Fruit fly (Drosophila melanogaster) whole organism, embryonic: Measurements from ENCODE around the gene CG43137.
A peak's percentile ranks its signal among the peaks of the same experiment; 100 is the strongest.

Source experiments
- Atf-2 ChIP-seq: fragments of 200-800 bp; sonication (Bioruptor generic); optimal IDR thresholded peaks from 2 replicates; lab custom pipeline; 2016; ENCODE audit warnings: missing biosample characterization, missing genetic modification characterization
- B-H2 ChIP-seq: fragments of 200-800 bp; sonication (Bioruptor generic); optimal IDR thresholded peaks from 2 replicates; lab custom pipeline; 2018; ENCODE audit warnings: missing biosample characterization, mild to moderate bottlenecking, missing genetic modification characterization
- CG10654 ChIP-seq: fragments of 200-800 bp; sonication (Bioruptor generic); optimal IDR thresholded peaks from 2 replicates; lab custom pipeline; 2016; ENCODE audit warnings: missing biosample characterization, missing genetic modification characterization
- CG11695 ChIP-seq: fragments of 200-800 bp; sonication (Bioruptor generic); IDR thresholded peaks from 3 replicates; pipeline ENCODE4 v1.3.6; 2022; ENCODE audit warnings: missing biosample characterization, missing genetic modification characterization
- CG12299 ChIP-seq: fragments of 200-800 bp; sonication (Bioruptor generic); optimal IDR thresholded peaks from 2 replicates; lab custom pipeline; 2018; ENCODE audit warnings: missing biosample characterization, mild to moderate bottlenecking, missing genetic modification characterization
- CG14441 ChIP-seq: fragments of 200-800 bp; sonication (Bioruptor generic); IDR thresholded peaks from 2 replicates; pipeline ENCODE4 v1.3.6; 2022; ENCODE audit warnings: missing biosample characterization, missing genetic modification characterization
- CG15601 ChIP-seq: fragments of 200-800 bp; sonication (Bioruptor generic); optimal IDR thresholded peaks from 3 replicates; lab custom pipeline; 2019; ENCODE audit warnings: missing biosample characterization, mild to moderate bottlenecking, missing genetic modification characterization, moderate library complexity
- CG16863 ChIP-seq: fragments of 200-800 bp; sonication (Bioruptor generic); optimal IDR thresholded peaks from 3 replicates; lab custom pipeline; 2016; ENCODE audit warnings: missing biosample characterization, missing genetic modification characterization
- CG1792 ChIP-seq: fragments of 200-800 bp; sonication (Bioruptor generic); optimal IDR thresholded peaks from 2 replicates; lab custom pipeline; 2016; ENCODE audit warnings: missing biosample characterization, missing genetic modification characterization
- CG18619 ChIP-seq: fragments of 200-800 bp; sonication (Bioruptor generic); optimal IDR thresholded peaks from 3 replicates; lab custom pipeline; 2017; ENCODE audit warnings: missing biosample characterization, mild to moderate bottlenecking, missing genetic modification characterization
- CG2678 ChIP-seq: fragments of 200-800 bp; sonication (Bioruptor generic); optimal IDR thresholded peaks from 3 replicates; lab custom pipeline; 2019; ENCODE audit warnings: missing biosample characterization, mild to moderate bottlenecking, missing genetic modification characterization, moderate library complexity
- CG2712 ChIP-seq: fragments of 200-800 bp; optimal IDR thresholded peaks from 3 replicates; lab custom pipeline; 2019; ENCODE audit warnings: missing biosample characterization, mild to moderate bottlenecking, missing genetic modification characterization, moderate library complexity
- CG2889 ChIP-seq: fragments of 200-800 bp; sonication (Bioruptor generic); IDR thresholded peaks from 3 replicates; pipeline ENCODE4 v1.3.6; 2022; ENCODE audit warnings: missing biosample characterization, missing genetic modification characterization
- CG31224 ChIP-seq: fragments of 200-800 bp; sonication (Bioruptor generic); IDR thresholded peaks from 2 replicates; pipeline ENCODE4 v1.3.6; 2022; ENCODE audit warnings: missing biosample characterization, missing genetic modification characterization
- CG3838 ChIP-seq: fragments of 200-800 bp; sonication (Bioruptor generic); optimal IDR thresholded peaks from 3 replicates; lab custom pipeline; 2016; ENCODE audit warnings: missing biosample characterization, missing genetic modification characterization
- CG3995 ChIP-seq: fragments of 200-800 bp; sonication (Bioruptor generic); optimal IDR thresholded peaks from 3 replicates; lab custom pipeline; 2016; ENCODE audit warnings: missing biosample characterization, missing genetic modification characterization
- CG4854 ChIP-seq: fragments of 200-800 bp; sonication (Bioruptor generic); optimal IDR thresholded peaks from 2 replicates; lab custom pipeline; 2016; ENCODE audit warnings: missing biosample characterization, missing genetic modification characterization, inconsistent platforms
- CG5180 ChIP-seq: fragments of 200-800 bp; sonication (Bioruptor generic); optimal IDR thresholded peaks from 3 replicates; lab custom pipeline; 2017; ENCODE audit warnings: missing biosample characterization, missing genetic modification characterization, mild to moderate bottlenecking, moderate library complexity, missing genetic modification reagents
- CG6854 ChIP-seq: fragments of 200-800 bp; sonication (Bioruptor generic); optimal IDR thresholded peaks from 3 replicates; lab custom pipeline; 2017; ENCODE audit warnings: missing biosample characterization, mild to moderate bottlenecking, missing genetic modification characterization
- D19B ChIP-seq: fragments of 200-800 bp; sonication (Bioruptor generic); optimal IDR thresholded peaks from 2 replicates; lab custom pipeline; 2017; ENCODE audit warnings: missing biosample characterization, mild to moderate bottlenecking, missing genetic modification characterization
- Dll ChIP-seq: fragments of 200-800 bp; sonication (Bioruptor generic); IDR thresholded peaks from 4 replicates; pipeline ENCODE4 v1.3.6; 2022; ENCODE audit warnings: missing biosample characterization, missing genetic modification characterization; ENCODE audit not compliant: partially characterized antibody
- Drgx ChIP-seq: fragments of 200-800 bp; sonication (Bioruptor generic); IDR thresholded peaks from 2 replicates; pipeline ENCODE4 v1.3.6; 2022; ENCODE audit warnings: missing biosample characterization, missing genetic modification characterization
- ERR ChIP-seq: fragments of 200-800 bp; sonication (Bioruptor generic); optimal IDR thresholded peaks from 2 replicates; lab custom pipeline; 2016; ENCODE audit warnings: missing biosample characterization, missing genetic modification characterization
- Hey ChIP-seq: fragments of 200-800 bp; sonication (Bioruptor generic); optimal IDR thresholded peaks from 3 replicates; lab custom pipeline; 2018; ENCODE audit warnings: missing biosample characterization, mild to moderate bottlenecking, missing genetic modification characterization
- Hr39 ChIP-seq: fragments of >200 bp; optimal IDR thresholded peaks from 2 replicates; lab custom pipeline; 2017
- Jarid2 ChIP-seq: fragments of 200-800 bp; sonication (Bioruptor generic); optimal IDR thresholded peaks from 3 replicates; lab custom pipeline; 2017; ENCODE audit warnings: mild to moderate bottlenecking, missing biosample characterization, missing genetic modification reagents, missing genetic modification characterization
- Lhr ChIP-seq: fragments of 200-800 bp; sonication (Bioruptor generic); optimal IDR thresholded peaks from 3 replicates; lab custom pipeline; 2017; ENCODE audit warnings: mild to moderate bottlenecking, missing biosample characterization, missing genetic modification reagents, missing genetic modification characterization
- Max ChIP-seq: fragments of 200-800 bp; sonication (Bioruptor generic); optimal IDR thresholded peaks from 2 replicates; lab custom pipeline; 2016; ENCODE audit warnings: missing biosample characterization, mild to moderate bottlenecking, missing genetic modification characterization
- Optix ChIP-seq: fragments of 200-800 bp; sonication (Bioruptor generic); IDR thresholded peaks from 3 replicates; pipeline ENCODE4 v1.3.6; 2022; ENCODE audit warnings: missing biosample characterization, missing genetic modification characterization
- PHDP ChIP-seq: fragments of 200-800 bp; sonication (Bioruptor generic); optimal IDR thresholded peaks from 3 replicates; lab custom pipeline; 2018; ENCODE audit warnings: missing biosample characterization, mild to moderate bottlenecking, missing genetic modification characterization, moderate library complexity
- Side ChIP-seq: fragments of 200-800 bp; sonication (Bioruptor generic); optimal IDR thresholded peaks from 2 replicates; lab custom pipeline; 2016; ENCODE audit warnings: missing biosample characterization, missing genetic modification characterization
- Sox100B ChIP-seq: fragments of 200-800 bp; sonication (Bioruptor generic); optimal IDR thresholded peaks from 3 replicates; lab custom pipeline; 2018; ENCODE audit warnings: missing biosample characterization, mild to moderate bottlenecking, missing genetic modification characterization
- Vsx1 ChIP-seq: fragments of 200-800 bp; sonication (Bioruptor generic); optimal IDR thresholded peaks from 2 replicates; lab custom pipeline; 2017; ENCODE audit warnings: missing biosample characterization, mild to moderate bottlenecking, missing genetic modification characterization, missing genetic modification reagents
- croc ChIP-seq: fragments of 200-800 bp; sonication (Bioruptor generic); conservative IDR thresholded peaks from 3 replicates; pipeline ENCODE4 v1.3.6; 2022; ENCODE audit warnings: missing biosample characterization, missing genetic modification characterization
- da ChIP-seq: fragments of 200-800 bp; sonication (Bioruptor generic); optimal IDR thresholded peaks from 2 replicates; lab custom pipeline; 2016; ENCODE audit warnings: missing biosample characterization, missing genetic modification characterization
- dati ChIP-seq: fragments of 200-800 bp; sonication (Bioruptor generic); IDR thresholded peaks from 2 replicates; pipeline ENCODE4 v1.3.6; 2022; ENCODE audit warnings: missing biosample characterization, missing genetic modification characterization
- dmrt11E ChIP-seq: fragments of 200-800 bp; sonication (Bioruptor generic); optimal IDR thresholded peaks from 3 replicates; lab custom pipeline; 2018; ENCODE audit warnings: missing biosample characterization, mild to moderate bottlenecking, missing genetic modification characterization, moderate library complexity
- eve ChIP-seq, 2 experiments: fragments of >200 bp; optimal IDR thresholded peaks; 2 replicates each; lab custom pipeline; 2017; ENCODE audit warnings: missing biosample characterization in 2 of 2, missing genetic modification characterization in 2 of 2
- gce ChIP-seq: fragments of 200-800 bp; sonication (Bioruptor generic); IDR thresholded peaks from 3 replicates; pipeline ENCODE4 v1.3.6; 2022; ENCODE audit warnings: missing biosample characterization, missing genetic modification characterization
- h ChIP-seq: fragments of >200 bp; optimal IDR thresholded peaks from 2 replicates; lab custom pipeline; 2017
- hb ChIP-seq: fragments of 200-800 bp; sonication (Bioruptor generic); IDR thresholded peaks from 3 replicates; pipeline ENCODE4 v1.3.6; 2022; ENCODE audit warnings: missing biosample characterization, missing genetic modification characterization; ENCODE audit not compliant: partially characterized antibody
- hkb ChIP-seq, 2 experiments: fragments of 200-800 bp in 1 of 2; fragments of >200 bp in 1 of 2; sonication (Bioruptor generic) in 1 of 2; IDR thresholded peaks in 1 of 2; optimal IDR thresholded peaks in 1 of 2; 2 replicates each; pipeline versions ENCODE4 v1.3.6 to Lab custom; 2017 to 2022; ENCODE audit warnings: missing biosample characterization in 1 of 2, missing genetic modification characterization in 1 of 2
- luna ChIP-seq: fragments of 200-800 bp; sonication (Bioruptor generic); optimal IDR thresholded peaks from 2 replicates; lab custom pipeline; 2016; ENCODE audit warnings: missing biosample characterization, missing genetic modification characterization
- sc ChIP-seq, 3 experiments: fragments of >200 bp in 2 of 3; fragments of 200-800 bp in 1 of 3; sonication (Bioruptor generic) in 1 of 3; optimal IDR thresholded peaks; 2 replicates in 2 of 3; 3 replicates in 1 of 3; lab custom pipeline; 2017; ENCODE audit warnings: mild to moderate bottlenecking in 1 of 3, missing biosample characterization in 1 of 3, missing genetic modification characterization in 1 of 3, missing genetic modification reagents in 1 of 3
- seq ChIP-seq: fragments of 200-800 bp; sonication (Bioruptor generic); IDR thresholded peaks from 2 replicates; pipeline ENCODE4 v1.3.6; 2022; ENCODE audit warnings: missing biosample characterization, missing genetic modification characterization
- sob ChIP-seq: fragments of 200-800 bp; sonication (Bioruptor generic); IDR thresholded peaks from 2 replicates; pipeline ENCODE4 v1.3.6; 2022; ENCODE audit warnings: missing biosample characterization, missing genetic modification characterization
- stc ChIP-seq: fragments of 200-800 bp; sonication (Bioruptor generic); IDR thresholded peaks from 2 replicates; pipeline ENCODE4 v1.3.6; 2022; ENCODE audit warnings: missing biosample characterization, missing genetic modification characterization
- twi ChIP-seq: fragments of 200-800 bp; optimal IDR thresholded peaks from 2 replicates; lab custom pipeline; 2019; ENCODE audit warnings: missing biosample characterization, mild to moderate bottlenecking, missing genetic modification characterization, moderate library complexity
- wek ChIP-seq: fragments of 200-800 bp; sonication (Bioruptor generic); optimal IDR thresholded peaks from 3 replicates; lab custom pipeline; 2018; ENCODE audit warnings: missing biosample characterization, mild to moderate bottlenecking, missing genetic modification characterization, moderate library complexity
- zen ChIP-seq: fragments of 200-800 bp; sonication (Bioruptor generic); optimal IDR thresholded peaks from 3 replicates; lab custom pipeline; 2018; ENCODE audit warnings: missing biosample characterization, mild to moderate bottlenecking, missing genetic modification characterization, moderate library complexity

The CG43137 gene

dm6 chrX:5904377-5905085, 39.6 kb upstream of the CG43137 start (continued):
- TF ChIP-seq Max (GFP tag; lab: Kevin White, UChicago): no peak
- TF ChIP-seq gce (GFP tag; lab: Robert Waterston, UW): no peak
- TF ChIP-seq luna (GFP tag; lab: Kevin White, UChicago): no peak
- no peak for TF ChIP-seq Jarid2
- no peak for TF ChIP-seq croc (GFP tag; lab: Robert Waterston, UW)
- no peak for TF ChIP-seq sc (optimal IDR thresholded peaks at IDR 0.05; lab: Kevin White, UChicago)
- no peak for TF ChIP-seq sc (GFP tag; optimal IDR thresholded peaks at IDR 0.05; lab: Kevin White, UChicago)
- TF ChIP-seq sob (GFP tag; lab: Robert Waterston, UW): peak; percentile 27; the same call in 1 of the 2 replicates
- no peak for TF ChIP-seq seq
- no peak for TF ChIP-seq Atf-2 (GFP tag; lab: Kevin White, UChicago)
- no peak for TF ChIP-seq CG2889 (GFP tag; lab: Robert Waterston, UW)
- TF ChIP-seq dmrt11E (tag; lab: Kevin White, UChicago): no peak
- TF ChIP-seq CG18619: no peak
- no peak for TF ChIP-seq h (lab: Kevin White, UChicago)
- no peak for TF ChIP-seq CG12299 (tag; lab: Kevin White, UChicago)
- TF ChIP-seq zen: peak; percentile 2
- no peak for TF ChIP-seq twi
- TF ChIP-seq CG6854 (GFP tag; lab: Kevin White, UChicago): no peak
- no peak for TF ChIP-seq eve (GFP tag; optimal IDR thresholded peaks at IDR 0.05; lab: Kevin White, UChicago)
- no peak for TF ChIP-seq CG15601 (tag; lab: Kevin White, UChicago)
- TF ChIP-seq CG16863 (GFP tag; lab: Kevin White, UChicago): no peak
- no peak for TF ChIP-seq Dll
- TF ChIP-seq CG4854 (GFP tag; lab: Kevin White, UChicago): no peak
- TF ChIP-seq CG3995 (GFP tag; lab: Kevin White, UChicago): no peak
- TF ChIP-seq CG5180 (GFP tag; lab: Kevin White, UChicago): no peak
- no peak for TF ChIP-seq PHDP
- TF ChIP-seq CG10654 (GFP tag; lab: Kevin White, UChicago): no peak
- no peak for TF ChIP-seq da (GFP tag; lab: Kevin White, UChicago)
- TF ChIP-seq CG3838: no peak
- no peak for TF ChIP-seq Optix (GFP tag; lab: Robert Waterston, UW)
- TF ChIP-seq stc (GFP tag; lab: Robert Waterston, UW): no peak
- TF ChIP-seq CG31224: no peak
- peak; percentile 96 for TF ChIP-seq Hr39 (lab: Kevin White, UChicago)
- TF ChIP-seq D19B (GFP tag; lab: Kevin White, UChicago): no peak
- no peak for TF ChIP-seq CG1792 (GFP tag; lab: Kevin White, UChicago)
- no peak for TF ChIP-seq Sox100B (GFP tag; lab: Kevin White, UChicago)
- TF ChIP-seq Drgx (GFP tag; lab: Robert Waterston, UW): no peak
- no peak for TF ChIP-seq dati
- no peak for TF ChIP-seq ERR (GFP tag; lab: Kevin White, UChicago)
- TF ChIP-seq CG14441 (GFP tag; lab: Robert Waterston, UW): no peak
- TF ChIP-seq Vsx1 (GFP tag; lab: Kevin White, UChicago): peak; percentile 68
- no peak for TF ChIP-seq CG11695 (GFP tag; lab: Robert Waterston, UW)
- no peak for TF ChIP-seq hb
- TF ChIP-seq hkb (optimal IDR thresholded peaks at IDR 0.05; lab: Kevin White, UChicago): no peak
- TF ChIP-seq hkb (GFP tag; IDR thresholded peaks at IDR 0.05; lab: Robert Waterston, UW): no peak
- TF ChIP-seq B-H2 (GFP tag; lab: Kevin White, UChicago): no peak
- TF ChIP-seq Lhr: no peak
- no peak for TF ChIP-seq wek
- TF ChIP-seq CG2712 (tag; lab: Kevin White, UChicago): no peak
- TF ChIP-seq Hey: no peak
- TF ChIP-seq CG2678 (tag; lab: Kevin White, UChicago): no peak
- TF ChIP-seq Side (GFP tag; lab: Kevin White, UChicago): no peak
